Worm (Caenorhabditis elegans): ENCODE measurements around the gene K07H8.7.

- TF ChIP-seq tbx-2 (tag; optimal IDR thresholded peaks at IDR 0.05) (no peak), mdl-1 (tag; optimal IDR thresholded peaks at IDR 0.05) (no peak), nhr-12 (tag; optimal IDR thresholded peaks at IDR 0.05) (no peak), eor-1 (tag; optimal IDR thresholded peaks at IDR 0.05) (no peak), egl-27 (tag; optimal IDR thresholded peaks at IDR 0.05) (no peak), ceh-28 (tag; optimal IDR thresholded peaks at IDR 0.05) (no peak), lin-15B (tag; optimal IDR thresholded peaks at IDR 0.05) (no peak), ama-1 (optimal IDR thresholded peaks at IDR 0.05) (no peak), ztf-4 (tag; optimal IDR thresholded peaks at IDR 0.05) (no peak)
These were observed 29.3 kb upstream of the K07H8.7 start for ce11 chrIV:8289105-8289504.
